Comparison of ENCODE assay signal across 3 worm cellular contexts in the genomic region with DNA sequence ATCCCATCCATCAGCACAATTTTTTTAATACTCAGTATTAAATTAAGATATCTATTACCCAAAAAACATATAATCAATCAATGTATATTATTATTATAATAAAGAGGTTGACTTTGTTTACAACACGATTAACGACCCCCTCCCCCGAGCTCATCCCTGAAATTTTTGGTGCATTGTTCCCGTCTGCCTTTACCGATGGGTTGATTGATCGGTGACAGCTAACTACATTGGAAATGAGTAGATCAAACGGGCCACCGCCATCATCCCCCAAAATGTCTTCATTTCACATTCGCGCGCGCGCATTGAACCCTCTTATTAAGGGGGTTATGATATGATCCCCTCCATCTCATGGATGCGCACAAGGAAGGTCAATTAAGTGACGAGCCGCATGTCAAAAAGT.
A peak's percentile ranks its signal among the peaks of the same experiment; 100 is the strongest.
TF ChIP-seq lines count a peak whose summit lies in the region.

No protein-coding gene starts in this region.

TF ChIP-seq in whole organism, L4 larva, 104 proteins besides CTCF, POLR2A, EP300 and RAD21:
- peak; percentile 1 for TF ChIP-seq aha-1 (tag; lab: Kevin White, UChicago)
- no peak for TF ChIP-seq daf-16 (GFP tag; optimal IDR thresholded peaks at IDR 0.05; lab: Kevin White, UChicago)
- TF ChIP-seq daf-16 (tag; optimal IDR thresholded peaks at IDR 0.05; lab: Kevin White, UChicago) = no peak
- TF ChIP-seq Y48G9A.11 (GFP tag; IDR thresholded peaks at IDR 0.05; lab: Robert Waterston, UW) = no peak

TF ChIP-seq in whole organism, late embryonic, 69 proteins besides CTCF, POLR2A, EP300 and RAD21:
- TF ChIP-seq C08G9.2 (tag; optimal IDR thresholded peaks at IDR 0.05; lab: Kevin White, UChicago) (no peak), unc-55 (GFP tag; optimal IDR thresholded peaks at IDR 0.05; lab: Kevin White, UChicago) (peak; percentile 57), ceh-22 (tag; optimal IDR thresholded peaks at IDR 0.05; lab: Kevin White, UChicago) (no peak)

TF ChIP-seq in whole organism, mixed stage, embryonic, 35 proteins besides CTCF, POLR2A, EP300 and RAD21:
- peak; percentile 74 for TF ChIP-seq unc-62 (GFP tag; optimal IDR thresholded peaks at IDR 0.05; lab: Kevin White, UChicago)
- TF ChIP-seq sem-2 (GFP tag; optimal IDR thresholded peaks at IDR 0.05; lab: Kevin White, UChicago) = no peak
